Worm (Caenorhabditis elegans) whole organism, young adult: ENCODE results near the gene syf-3.

Experiments
- F33H1.4 ChIP-seq: fragments of 200-800 bp; sonication (Bioruptor generic); IDR thresholded peaks from 2 replicates; pipeline ENCODE4 v1.3.6; 2022; ENCODE audit warnings: missing genetic modification reagents, missing genetic modification characterization, missing compliant biosample characterization
- F49E8.2 ChIP-seq: sonication (generic microtip); optimal IDR thresholded peaks from 3 replicates; lab custom pipeline; 2017; ENCODE audit warnings: missing genetic modification characterization, mild to moderate bottlenecking, missing compliant biosample characterization, antibody characterized with exemption, moderate library complexity; ENCODE audit not compliant: insufficient read depth
- F57C9.4 ChIP-seq: sonication (generic microtip); optimal IDR thresholded peaks from 2 replicates; lab custom pipeline; 2017; ENCODE audit warnings: mild to moderate bottlenecking, missing genetic modification characterization, missing compliant biosample characterization
- K11D2.4 ChIP-seq: fragments of 200-800 bp; sonication (Bioruptor generic); IDR thresholded peaks from 2 replicates; pipeline ENCODE4 v1.3.6; 2022; ENCODE audit warnings: missing genetic modification reagents, missing genetic modification characterization, missing compliant biosample characterization
- T07F8.4 ChIP-seq: sonication (generic microtip); optimal IDR thresholded peaks from 2 replicates; lab custom pipeline; 2016; ENCODE audit warnings: mild to moderate bottlenecking, missing genetic modification characterization, moderate library complexity, missing compliant biosample characterization
- Y53G8AR.9 ChIP-seq: fragments of 200-800 bp; sonication (Bioruptor generic); conservative IDR thresholded peaks from 2 replicates; pipeline ENCODE4 v1.3.6; 2022; ENCODE audit warnings: missing genetic modification reagents, missing genetic modification characterization, missing compliant biosample characterization
- Y56A3A.18 ChIP-seq: fragments of 200-800 bp; sonication (Bioruptor generic); IDR thresholded peaks from 2 replicates; pipeline ENCODE4 v1.3.6; 2022; ENCODE audit warnings: missing genetic modification reagents, missing genetic modification characterization, missing compliant biosample characterization
- Y95B8A.8 ChIP-seq: fragments of 200-800 bp; sonication (Bioruptor generic); IDR thresholded peaks from 2 replicates; pipeline ENCODE4 v1.3.6; 2022; ENCODE audit warnings: missing genetic modification reagents, missing genetic modification characterization, missing compliant biosample characterization
- attf-6 ChIP-seq: fragments of 200-800 bp; sonication (Bioruptor generic); IDR thresholded peaks from 2 replicates; pipeline ENCODE4 v1.3.6; 2022; ENCODE audit warnings: missing genetic modification reagents, missing genetic modification characterization, missing compliant biosample characterization
- ccch-3 ChIP-seq: fragments of 200-800 bp; sonication (Bioruptor generic); optimal IDR thresholded peaks from 2 replicates; lab custom pipeline; 2018; ENCODE audit warnings: mild to moderate bottlenecking, missing genetic modification characterization, missing compliant biosample characterization
- ceh-27 ChIP-seq: fragments of 200-800 bp; sonication (Bioruptor generic); optimal IDR thresholded peaks from 2 replicates; lab custom pipeline; 2018; ENCODE audit warnings: mild to moderate bottlenecking, missing genetic modification characterization, moderate library complexity, missing compliant biosample characterization
- ceh-79 ChIP-seq: sonication (generic microtip); optimal IDR thresholded peaks from 2 replicates; lab custom pipeline; 2017; ENCODE audit warnings: mild to moderate bottlenecking, missing genetic modification characterization, missing compliant biosample characterization
- ceh-91 ChIP-seq: fragments of 200-800 bp; sonication (Bioruptor generic); IDR thresholded peaks from 2 replicates; pipeline ENCODE4 v1.3.6; 2022; ENCODE audit warnings: missing genetic modification reagents, missing genetic modification characterization, missing compliant biosample characterization
- die-1 ChIP-seq: sonication (generic microtip); optimal IDR thresholded peaks from 2 replicates; lab custom pipeline; 2016; ENCODE audit warnings: missing genotype, mild to moderate bottlenecking, missing genetic modification characterization, missing compliant biosample characterization
- efl-1 ChIP-seq: fragments of 150-350 bp; optimal IDR thresholded peaks from 2 replicates; lab custom pipeline; 2014; ENCODE audit warnings: missing biosample characterization, missing genetic modification reagents, missing genetic modification characterization
- hlh-12 ChIP-seq: sonication (generic microtip); optimal IDR thresholded peaks from 2 replicates; lab custom pipeline; 2016; ENCODE audit warnings: missing genetic modification characterization, missing compliant biosample characterization
- hsf-1 ChIP-seq: fragments of 200-800 bp; sonication (Bioruptor generic); IDR thresholded peaks from 2 replicates; pipeline ENCODE4 v1.3.6; 2022; ENCODE audit warnings: missing genetic modification reagents, missing genetic modification characterization, missing compliant biosample characterization
- lag-1 ChIP-seq: fragments of 200-800 bp; sonication (Bioruptor generic); IDR thresholded peaks from 2 replicates; pipeline ENCODE4 v1.3.6; 2022; ENCODE audit warnings: missing genetic modification reagents, missing genetic modification characterization, missing compliant biosample characterization
- let-526 ChIP-seq: fragments of 200-800 bp; sonication (Bioruptor generic); IDR thresholded peaks from 2 replicates; pipeline ENCODE4 v1.3.6; 2022; ENCODE audit warnings: missing genetic modification reagents, missing genetic modification characterization, missing compliant biosample characterization
- madf-3 ChIP-seq: fragments of 200-800 bp; sonication (Bioruptor generic); IDR thresholded peaks from 2 replicates; pipeline ENCODE4 v1.3.6; 2022; ENCODE audit warnings: missing genetic modification reagents, missing genetic modification characterization, missing compliant biosample characterization
- madf-8 ChIP-seq: fragments of 200-800 bp; sonication (Bioruptor generic); conservative IDR thresholded peaks from 2 replicates; pipeline ENCODE4 v1.3.6; 2022; ENCODE audit warnings: missing genetic modification reagents, missing genetic modification characterization, missing compliant biosample characterization
- mes-4 ChIP-seq: sonication (generic microtip); optimal IDR thresholded peaks from 2 replicates; lab custom pipeline; 2016; ENCODE audit warnings: missing genotype, missing genetic modification characterization, missing compliant biosample characterization
- mxl-1 ChIP-seq: sonication (generic microtip); optimal IDR thresholded peaks from 2 replicates; lab custom pipeline; 2016; ENCODE audit warnings: missing genetic modification characterization, missing compliant biosample characterization
- nfya-1 ChIP-seq: sonication (generic microtip); optimal IDR thresholded peaks from 2 replicates; lab custom pipeline; 2017; ENCODE audit warnings: antibody characterized with exemption, missing compliant biosample characterization, missing genetic modification characterization, borderline replicate concordance; ENCODE audit not compliant: insufficient read depth
- nfya-2 ChIP-seq: fragments of 200-800 bp; sonication (Bioruptor generic); IDR thresholded peaks from 2 replicates; pipeline ENCODE4 v1.3.6; 2022; ENCODE audit warnings: missing genetic modification reagents, missing genetic modification characterization, missing compliant biosample characterization
- nhr-27 ChIP-seq: fragments of 200-800 bp; sonication (Bioruptor generic); optimal IDR thresholded peaks from 2 replicates; lab custom pipeline; 2018; ENCODE audit warnings: mild to moderate bottlenecking, missing genetic modification characterization, moderate library complexity, missing compliant biosample characterization
- pbrm-1 ChIP-seq: fragments of 200-800 bp; sonication (Bioruptor generic); IDR thresholded peaks from 2 replicates; pipeline ENCODE4 v1.3.6; 2022; ENCODE audit warnings: missing genetic modification reagents, missing genetic modification characterization, missing compliant biosample characterization
- pha-4 ChIP-seq: fragments of 150-350 bp; sonication (generic microtip); optimal IDR thresholded peaks from 2 replicates; lab custom pipeline; 2014; ENCODE audit warnings: missing biosample characterization, missing genetic modification reagents, missing genetic modification characterization
- sdz-38 ChIP-seq: sonication (generic microtip); optimal IDR thresholded peaks from 2 replicates; lab custom pipeline; 2016; ENCODE audit warnings: missing genotype, missing genetic modification characterization, missing compliant biosample characterization
- sea-2 ChIP-seq: fragments of 200-800 bp; sonication (Bioruptor generic); IDR thresholded peaks from 2 replicates; pipeline ENCODE4 v1.3.6; 2022; ENCODE audit warnings: missing genetic modification characterization, missing compliant biosample characterization
- snpc-1.1 ChIP-seq: sonication (generic microtip); optimal IDR thresholded peaks from 2 replicates; lab custom pipeline; 2017; ENCODE audit warnings: missing genetic modification characterization, mild to moderate bottlenecking, missing compliant biosample characterization, antibody characterized with exemption, moderate library complexity, missing genotype, missing genetic modification reagents; ENCODE audit not compliant: insufficient read depth
- snpc-3.4 ChIP-seq: sonication (generic microtip); optimal IDR thresholded peaks from 2 replicates; lab custom pipeline; 2017; ENCODE audit warnings: missing genetic modification characterization, mild to moderate bottlenecking, missing compliant biosample characterization, antibody characterized with exemption, moderate library complexity, missing genotype, missing genetic modification reagents
- somi-1 ChIP-seq: fragments of 200-800 bp; sonication (Bioruptor generic); optimal IDR thresholded peaks from 2 replicates; lab custom pipeline; 2018; ENCODE audit warnings: mild to moderate bottlenecking, missing genetic modification characterization, missing compliant biosample characterization
- tbp1 ChIP-seq: fragments of 200-800 bp; sonication (Bioruptor generic); optimal IDR thresholded peaks from 2 replicates; lab custom pipeline; 2018; ENCODE audit warnings: mild to moderate bottlenecking, missing genetic modification characterization, missing compliant biosample characterization
- tlf-1 ChIP-seq: fragments of 200-800 bp; sonication (Bioruptor generic); optimal IDR thresholded peaks from 2 replicates; lab custom pipeline; 2018; ENCODE audit warnings: mild to moderate bottlenecking, missing genetic modification characterization, missing compliant biosample characterization
- unc-62 ChIP-seq: fragments of 150-350 bp; optimal IDR thresholded peaks from 2 replicates; lab custom pipeline; 2014; ENCODE audit warnings: missing biosample characterization, missing genetic modification reagents, missing genetic modification characterization
- zim-3 ChIP-seq: sonication (generic microtip); optimal IDR thresholded peaks from 2 replicates; lab custom pipeline; 2017; ENCODE audit warnings: mild to moderate bottlenecking, missing genetic modification characterization, moderate library complexity, missing compliant biosample characterization
- ztf-18 ChIP-seq: sonication (generic microtip); optimal IDR thresholded peaks from 2 replicates; lab custom pipeline; 2016; ENCODE audit warnings: missing genotype, mild to moderate bottlenecking, missing genetic modification characterization, missing compliant biosample characterization
- ztf-22 ChIP-seq: fragments of 200-800 bp; sonication (Bioruptor generic); optimal IDR thresholded peaks from 2 replicates; lab custom pipeline; 2018; ENCODE audit warnings: mild to moderate bottlenecking, missing genetic modification characterization, moderate library complexity, missing compliant biosample characterization
- ztf-26 ChIP-seq: sonication (generic microtip); optimal IDR thresholded peaks from 2 replicates; lab custom pipeline; 2017; ENCODE audit warnings: missing genetic modification characterization, missing compliant biosample characterization
- ztf-28 ChIP-seq: fragments of 200-800 bp; sonication (Bioruptor generic); IDR thresholded peaks from 2 replicates; pipeline ENCODE4 v1.3.6; 2022; ENCODE audit warnings: missing genetic modification reagents, missing genetic modification characterization, missing compliant biosample characterization

syf-3 gene

ce11 chrV:5949674-5950149 is 9.9 kb downstream of the syf-3 start:
- TF ChIP-seq attf-6 (no peak), tlf-1 (GFP tag; lab: Kevin White, UChicago) (no peak)

ce11 chrV:5951133-5951532 is 11.3 kb downstream of the syf-3 start, which contains the start of gene M03F8.1:
Gene M03F8.1 (plus strand): TSS chrV:5951433.
- TF ChIP-seq pha-4 (tag; lab: Kevin White, UChicago) (no peak), snpc-3.4 (tag; lab: Kevin White, UChicago) (no peak), F33H1.4 (GFP tag; lab: Robert Waterston, UW) (no peak), sdz-38 (tag; lab: Kevin White, UChicago) (no peak), snpc-1.1 (no peak), lag-1 (GFP tag; lab: Robert Waterston, UW) (no peak), madf-8 (GFP tag; lab: Robert Waterston, UW) (no peak), T07F8.4 (tag; lab: Kevin White, UChicago) (no peak)

- no peak for TF ChIP-seq F57C9.4 (tag; lab: Kevin White, UChicago)
- TF ChIP-seq tbp1 = no peak
- no peak for TF ChIP-seq Y56A3A.18
- no peak for TF ChIP-seq nfya-1 (tag; lab: Kevin White, UChicago)
- TF ChIP-seq F33H1.4 (GFP tag; lab: Robert Waterston, UW) = no peak
- TF ChIP-seq Y53G8AR.9 (GFP tag; lab: Robert Waterston, UW) = no peak
- no peak for TF ChIP-seq ccch-3 (GFP tag; lab: Kevin White, UChicago)
- TF ChIP-seq nfya-2 (GFP tag; lab: Robert Waterston, UW) = no peak
- TF ChIP-seq nhr-27 (tag; lab: Kevin White, UChicago) = no peak
- TF ChIP-seq somi-1 (GFP tag; lab: Kevin White, UChicago) = no peak
- TF ChIP-seq ceh-27 (GFP tag; lab: Kevin White, UChicago) = no peak
- TF ChIP-seq hsf-1 = no peak
- no peak for TF ChIP-seq ceh-79 (tag; lab: Kevin White, UChicago)
- no peak for TF ChIP-seq pbrm-1 (GFP tag; lab: Robert Waterston, UW)
- TF ChIP-seq zim-3 (tag; lab: Kevin White, UChicago) = no peak
- no peak for TF ChIP-seq ztf-18 (tag; lab: Kevin White, UChicago)
- TF ChIP-seq, all 124 proteins: peak for 0
Measured at ce11 chrV:5953086-5953485, 13.3 kb downstream of the syf-3 start.

ce11 chrV:5954747-5955146 is 14.9 kb downstream of the syf-3 start, which contains the start of gene M03F8.6:
Gene M03F8.6 (minus strand): TSS chrV:5954847.
- no peak for TF ChIP-seq die-1 (tag; lab: Kevin White, UChicago)
- no peak for TF ChIP-seq Y95B8A.8
- no peak for TF ChIP-seq ztf-26 (tag; lab: Kevin White, UChicago)
- no peak for TF ChIP-seq ztf-22 (GFP tag; lab: Kevin White, UChicago)
- no peak for TF ChIP-seq T07F8.4 (tag; lab: Kevin White, UChicago)
- TF ChIP-seq sea-2 (GFP tag; lab: Robert Waterston, UW) = no peak
- no peak for TF ChIP-seq ceh-91 (GFP tag; lab: Robert Waterston, UW)
- TF ChIP-seq let-526 = no peak
- TF ChIP-seq hlh-12 (tag; lab: Kevin White, UChicago) = no peak
- TF ChIP-seq nfya-1 (tag; lab: Kevin White, UChicago) = no peak
- TF ChIP-seq unc-62 = no peak
- TF ChIP-seq efl-1 (GFP tag; lab: Kevin White, UChicago) = no peak
- no peak for TF ChIP-seq mxl-1 (tag; lab: Kevin White, UChicago)
- no peak for TF ChIP-seq K11D2.4 (GFP tag; lab: Robert Waterston, UW)
- TF ChIP-seq zim-3 (tag; lab: Kevin White, UChicago) = no peak
- no peak for TF ChIP-seq ztf-28 (GFP tag; lab: Robert Waterston, UW)
- no peak for TF ChIP-seq madf-3 (GFP tag; lab: Robert Waterston, UW)
- no peak for TF ChIP-seq mes-4
- TF ChIP-seq F49E8.2 = no peak
